Fruit fly (Drosophila melanogaster): ENCODE data around the gene CG44574.

Gene CG44574

dm6 chr2L:5910189-5910588 lies 26.6 kb downstream of the CG44574 start, which contains the start of gene CG14000:
Gene CG14000 (minus strand): TSS chr2L:5910289.
- TF ChIP-seq Pif1B (GFP tag; optimal IDR thresholded peaks at IDR 0.05) = no peak
- no peak for TF ChIP-seq Pif1A (GFP tag; optimal IDR thresholded peaks at IDR 0.05)
- TF ChIP-seq CG32121 (GFP tag; IDR thresholded peaks at IDR 0.05) = no peak
- TF ChIP-seq CG34367 (tag; optimal IDR thresholded peaks at IDR 0.05) = no peak

- no peak for TF ChIP-seq CG8301 (tag; optimal IDR thresholded peaks at IDR 0.05)
- TF ChIP-seq Snoo (tag; optimal IDR thresholded peaks at IDR 0.05) = no peak
- no peak for TF ChIP-seq CG12605 (GFP tag; IDR thresholded peaks at IDR 0.05)
- no peak for TF ChIP-seq CG4496 (GFP tag; IDR thresholded peaks at IDR 0.05)
- TF ChIP-seq CG34367 (tag; optimal IDR thresholded peaks at IDR 0.05) = no peak
Measured at dm6 chr2L:5923603-5924138, 40.1 kb downstream of the CG44574 start, which contains the start of gene CG9016. Gene CG9016 (minus strand): TSS chr2L:5923653.

DNA sequence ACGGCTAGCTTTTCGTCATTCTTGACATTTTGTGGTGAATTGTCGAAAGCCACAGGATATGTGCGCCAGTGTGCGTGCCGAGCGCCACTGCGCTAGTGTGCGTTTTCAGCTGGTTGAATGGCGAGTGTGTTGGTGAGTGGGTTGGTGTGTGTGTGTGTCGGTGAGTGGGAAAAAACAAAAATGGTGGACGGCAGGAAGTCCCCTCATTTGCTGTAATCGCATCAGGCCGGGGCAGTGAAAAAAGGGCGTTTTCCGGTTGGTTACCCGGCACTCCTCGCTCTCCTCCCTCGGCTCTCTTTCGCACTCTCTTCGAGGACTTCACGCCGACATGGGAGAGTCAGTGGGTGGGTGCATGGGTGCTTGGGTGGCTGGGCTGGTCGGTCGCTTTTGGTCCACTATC lies 41.6 kb downstream of the CG44574 start:
- TF ChIP-seq CG15710 (tag; optimal IDR thresholded peaks at IDR 0.05) = no peak

DNA sequence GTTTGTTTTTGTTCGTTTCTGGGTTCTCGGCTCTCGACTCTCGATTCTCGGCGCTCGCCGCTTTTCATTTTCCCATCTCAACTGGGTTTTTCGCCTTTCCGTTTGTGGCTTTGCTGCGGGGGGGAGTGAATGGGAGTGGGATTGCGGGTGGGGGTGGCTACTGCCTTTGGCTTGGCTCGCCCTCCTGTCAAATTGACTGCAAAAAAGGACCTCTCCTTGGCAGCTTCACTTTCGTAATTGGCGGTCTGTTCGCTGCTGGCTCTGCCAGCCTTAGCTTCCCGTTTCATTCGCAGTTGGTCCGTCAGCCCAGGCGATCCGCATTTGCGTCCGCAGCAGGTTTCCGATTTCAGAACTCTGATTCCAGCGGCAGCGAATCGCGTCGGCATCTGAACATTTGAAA lies 42.1 kb downstream of the CG44574 start, which contains the start of gene dsf:
Gene dsf (plus strand): TSS at position 301 of the 400 bp plus-strand sequence.
- no peak for TF ChIP-seq CG8159 (tag; optimal IDR thresholded peaks at IDR 0.05)
- TF ChIP-seq CG8301 (tag; optimal IDR thresholded peaks at IDR 0.05) = no peak
- no peak for TF ChIP-seq CG14655 (GFP tag; optimal IDR thresholded peaks at IDR 0.05)
- TF ChIP-seq rn (GFP tag; IDR thresholded peaks at IDR 0.05) = no peak
- TF ChIP-seq CG13204 (GFP tag; optimal IDR thresholded peaks at IDR 0.05) = no peak
- no peak for TF ChIP-seq Snoo (tag; optimal IDR thresholded peaks at IDR 0.05)
- TF ChIP-seq CG15710 (tag; optimal IDR thresholded peaks at IDR 0.05) = no peak
- TF ChIP-seq CG34367 (tag; optimal IDR thresholded peaks at IDR 0.05) = no peak
- TF ChIP-seq EcR (GFP tag; optimal IDR thresholded peaks at IDR 0.05) = no peak
- TF ChIP-seq Pif1A (GFP tag; optimal IDR thresholded peaks at IDR 0.05) = no peak
- no peak for TF ChIP-seq CG12605 (GFP tag; IDR thresholded peaks at IDR 0.05)
- TF ChIP-seq Ets98B (GFP tag; IDR thresholded peaks at IDR 0.05) = no peak
- no peak for TF ChIP-seq gl (tag; optimal IDR thresholded peaks at IDR 0.05)
- TF ChIP-seq fd96Ca (GFP tag; IDR thresholded peaks at IDR 0.05) = no peak

dm6 chr2L:5927363-5927762 lies 43.8 kb downstream of the CG44574 start:
- TF ChIP-seq CG17806 (tag; optimal IDR thresholded peaks at IDR 0.05) (no peak), CG32121 (GFP tag; IDR thresholded peaks at IDR 0.05) (no peak), CG12605 (GFP tag; IDR thresholded peaks at IDR 0.05) (no peak), CG8301 (tag; optimal IDR thresholded peaks at IDR 0.05) (no peak), CG13204 (GFP tag; optimal IDR thresholded peaks at IDR 0.05) (no peak), Pif1B (GFP tag; optimal IDR thresholded peaks at IDR 0.05) (no peak), CG8159 (tag; optimal IDR thresholded peaks at IDR 0.05) (no peak), CG4496 (GFP tag; IDR thresholded peaks at IDR 0.05) (no peak), gl (tag; optimal IDR thresholded peaks at IDR 0.05) (no peak), EcR (GFP tag; optimal IDR thresholded peaks at IDR 0.05) (no peak), Ets98B (GFP tag; IDR thresholded peaks at IDR 0.05) (no peak)

Data from whole organism, pupa.